Worm (Caenorhabditis elegans): ENCODE measurements around the gene Y39G8B.1.

DNA sequence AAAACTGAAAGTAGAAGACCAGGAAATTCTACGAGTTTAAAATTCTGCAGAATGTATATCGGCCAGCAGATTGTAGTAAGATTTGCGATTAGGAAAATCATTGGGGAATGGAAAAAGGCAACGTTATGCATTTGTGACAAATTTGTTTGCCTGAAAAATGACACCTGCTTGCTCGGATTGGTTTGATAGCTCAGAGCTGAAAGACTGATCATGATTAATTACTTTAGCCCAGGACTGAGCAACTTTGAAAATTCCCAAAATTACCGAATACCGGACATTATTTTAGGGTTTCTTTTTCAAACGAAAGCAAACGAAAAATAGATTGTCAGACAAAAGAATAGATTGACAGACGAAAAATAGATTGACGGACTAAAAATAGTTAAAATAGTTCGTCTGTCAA lies 10.9 kb upstream of the Y39G8B.1 start, which contains the start of gene sre-47:
- TF ChIP-seq elt-2 (tag; optimal IDR thresholded peaks at IDR 0.05), result no peak
- TF ChIP-seq pqm-1 (tag; optimal IDR thresholded peaks at IDR 0.05), result no peak
- TF ChIP-seq nhr-77 (tag; optimal IDR thresholded peaks at IDR 0.05), result no peak
- TF ChIP-seq nhr-28 (tag; optimal IDR thresholded peaks at IDR 0.05), result no peak
- no peak for TF ChIP-seq egl-27 (tag; optimal IDR thresholded peaks at IDR 0.05)
- TF ChIP-seq snpc-4 (tag; optimal IDR thresholded peaks at IDR 0.05), result no peak
- no peak for TF ChIP-seq mdl-1 (tag; optimal IDR thresholded peaks at IDR 0.05)
- TF ChIP-seq ceh-9 (tag; optimal IDR thresholded peaks at IDR 0.05), result no peak
- TF ChIP-seq unc-62 (GFP tag; optimal IDR thresholded peaks at IDR 0.05), result no peak
- no peak for TF ChIP-seq nhr-237 (tag; optimal IDR thresholded peaks at IDR 0.05)
- TF ChIP-seq unc-39 (tag; optimal IDR thresholded peaks at IDR 0.05), result no peak
- TF ChIP-seq nhr-25 (tag; optimal IDR thresholded peaks at IDR 0.05), result no peak
- TF ChIP-seq lin-15B (tag; optimal IDR thresholded peaks at IDR 0.05), result no peak
- no peak for TF ChIP-seq ztf-11 (tag; optimal IDR thresholded peaks at IDR 0.05)
